Worm (Caenorhabditis elegans) whole organism, mixed stage, embryonic: ENCODE results near the gene F53B7.7.

Experiments
- M03D4.4 ChIP-seq: sonication (generic microtip); optimal IDR thresholded peaks from 2 replicates; lab custom pipeline; 2017; ENCODE audit warnings: mild to moderate bottlenecking, missing genetic modification characterization, missing compliant biosample characterization
- bed-3 ChIP-seq: fragments of 200-800 bp; sonication (Bioruptor generic); optimal IDR thresholded peaks from 3 replicates; lab custom pipeline; 2018; ENCODE audit warnings: mild to moderate bottlenecking, missing genetic modification characterization, moderate library complexity, missing compliant biosample characterization
- ceh-39 ChIP-seq: fragments of 150-350 bp; optimal IDR thresholded peaks from 2 replicates; lab custom pipeline; 2014; ENCODE audit warnings: missing biosample characterization, missing genetic modification characterization
- ceh-43 ChIP-seq: fragments of 200-800 bp; sonication (Bioruptor generic); optimal IDR thresholded peaks from 2 replicates; lab custom pipeline; 2018; ENCODE audit warnings: mild to moderate bottlenecking, missing genetic modification characterization, moderate library complexity, missing compliant biosample characterization
- ceh-83 ChIP-seq: fragments of 200-800 bp; sonication (Bioruptor generic); optimal IDR thresholded peaks from 2 replicates; lab custom pipeline; 2018; ENCODE audit warnings: mild to moderate bottlenecking, missing genetic modification characterization, missing compliant biosample characterization
- ces-1 ChIP-seq: fragments of 150-350 bp; optimal IDR thresholded peaks from 2 replicates; lab custom pipeline; 2014; ENCODE audit warnings: missing biosample characterization, missing genetic modification reagents, missing genetic modification characterization
- cnd-1 ChIP-seq: fragments of 200-800 bp; sonication (Bioruptor generic); optimal IDR thresholded peaks from 2 replicates; lab custom pipeline; 2018; ENCODE audit warnings: mild to moderate bottlenecking, missing genetic modification characterization, missing compliant biosample characterization
- drap-1 ChIP-seq: fragments of 200-800 bp; sonication (Bioruptor generic); optimal IDR thresholded peaks from 3 replicates; lab custom pipeline; 2018; ENCODE audit warnings: mild to moderate bottlenecking, missing genetic modification characterization, missing compliant biosample characterization
- elt-1 ChIP-seq: sonication (generic microtip); optimal IDR thresholded peaks from 2 replicates; lab custom pipeline; 2017; ENCODE audit warnings: missing genetic modification characterization, mild to moderate bottlenecking, missing compliant biosample characterization, antibody characterized with exemption, moderate library complexity, borderline replicate concordance; ENCODE audit not compliant: insufficient read depth
- elt-3 ChIP-seq: fragments of 150-350 bp; optimal IDR thresholded peaks from 2 replicates; lab custom pipeline; 2014; ENCODE audit warnings: missing biosample characterization, missing genetic modification characterization
- flh-1 ChIP-seq: fragments of 200-800 bp; sonication (Bioruptor generic); optimal IDR thresholded peaks from 2 replicates; lab custom pipeline; 2018; ENCODE audit warnings: mild to moderate bottlenecking, missing genetic modification characterization, moderate library complexity, missing compliant biosample characterization
- ham-2 ChIP-seq: fragments of 200-800 bp; sonication (Bioruptor generic); optimal IDR thresholded peaks from 2 replicates; lab custom pipeline; 2018; ENCODE audit warnings: mild to moderate bottlenecking, missing genetic modification characterization, missing compliant biosample characterization
- hlh-1 ChIP-seq: fragments of 150-350 bp; optimal IDR thresholded peaks from 2 replicates; lab custom pipeline; 2014; ENCODE audit warnings: missing biosample characterization, missing genetic modification reagents, missing genetic modification characterization
- lin-13 ChIP-seq: fragments of 150-350 bp; optimal IDR thresholded peaks from 2 replicates; lab custom pipeline; 2014; ENCODE audit warnings: missing biosample characterization, missing genetic modification characterization
- lin-32 ChIP-seq: fragments of 200-800 bp; sonication (Bioruptor generic); optimal IDR thresholded peaks from 2 replicates; lab custom pipeline; 2018; ENCODE audit warnings: mild to moderate bottlenecking, missing genetic modification characterization, missing compliant biosample characterization
- lsy-2 ChIP-seq: fragments of 150-350 bp; optimal IDR thresholded peaks from 2 replicates; lab custom pipeline; 2014; ENCODE audit warnings: missing biosample characterization, missing genetic modification characterization
- mab-5 ChIP-seq: fragments of 150-350 bp; optimal IDR thresholded peaks from 2 replicates; lab custom pipeline; 2014; ENCODE audit warnings: missing biosample characterization, missing genetic modification characterization
- mep-1 ChIP-seq: fragments of 150-350 bp; optimal IDR thresholded peaks from 2 replicates; lab custom pipeline; 2017; ENCODE audit warnings: missing biosample characterization, missing genetic modification reagents, missing genetic modification characterization, inconsistent platforms
- nhr-2 ChIP-seq: fragments of 150-350 bp; optimal IDR thresholded peaks from 2 replicates; lab custom pipeline; 2014; ENCODE audit warnings: missing biosample characterization, missing genetic modification characterization
- nhr-237 ChIP-seq: fragments of 150-350 bp; optimal IDR thresholded peaks from 2 replicates; lab custom pipeline; 2014; ENCODE audit warnings: missing biosample characterization, missing genetic modification characterization
- nhr-28 ChIP-seq: fragments of 150-350 bp; optimal IDR thresholded peaks from 2 replicates; lab custom pipeline; 2014; ENCODE audit warnings: missing biosample characterization, missing genetic modification characterization
- pha-4 ChIP-seq: fragments of 150-350 bp; optimal IDR thresholded peaks from 2 replicates; lab custom pipeline; 2018; ENCODE audit warnings: missing biosample characterization, missing genetic modification reagents, missing genetic modification characterization
- snpc-4 ChIP-seq: fragments of 150-350 bp; optimal IDR thresholded peaks from 2 replicates; lab custom pipeline; 2014; ENCODE audit warnings: missing biosample characterization, missing genetic modification characterization
- sptf-1 ChIP-seq: sonication (generic microtip); optimal IDR thresholded peaks from 2 replicates; lab custom pipeline; 2017; ENCODE audit warnings: mild to moderate bottlenecking, missing genetic modification characterization, moderate library complexity, missing compliant biosample characterization
- tbx-8 ChIP-seq: fragments of 200-800 bp; sonication (Bioruptor generic); optimal IDR thresholded peaks from 2 replicates; lab custom pipeline; 2018; ENCODE audit warnings: mild to moderate bottlenecking, missing genetic modification characterization, moderate library complexity, missing compliant biosample characterization
- unc-120 ChIP-seq: sonication (generic microtip); optimal IDR thresholded peaks from 2 replicates; lab custom pipeline; 2017; ENCODE audit warnings: missing genetic modification characterization, missing compliant biosample characterization; ENCODE audit not compliant: poor library complexity, severe bottlenecking
- unc-62 ChIP-seq: fragments of 150-350 bp; optimal IDR thresholded peaks from 2 replicates; lab custom pipeline; 2014; ENCODE audit warnings: missing biosample characterization, missing genetic modification reagents, missing genetic modification characterization
- zip-8 ChIP-seq: fragments of 150-350 bp; optimal IDR thresholded peaks from 2 replicates; lab custom pipeline; 2014; ENCODE audit warnings: missing biosample characterization, missing genetic modification characterization
- ztf-11 ChIP-seq: fragments of 150-350 bp; optimal IDR thresholded peaks from 2 replicates; lab custom pipeline; 2014; ENCODE audit warnings: missing biosample characterization, missing genetic modification characterization

The F53B7.7 gene

ce11 chrV:10975091-10975490 is 23.8 kb upstream of the F53B7.7 start:
- TF ChIP-seq pha-4 (tag; lab: Kevin White, UChicago) (no peak), cnd-1 (tag; lab: Kevin White, UChicago) (no peak), nhr-28 (tag; lab: Kevin White, UChicago) (no peak), hlh-1 (tag; lab: Kevin White, UChicago) (no peak)

- TF ChIP-seq elt-1 (tag; lab: Kevin White, UChicago): no peak
- TF ChIP-seq zip-8: no peak
- no peak for TF ChIP-seq unc-120 (tag; lab: Kevin White, UChicago)
- TF ChIP-seq ham-2 (GFP tag; lab: Kevin White, UChicago): no peak
- TF ChIP-seq unc-62 (GFP tag; lab: Kevin White, UChicago): no peak
- no peak for TF ChIP-seq cnd-1 (tag; lab: Kevin White, UChicago)
- TF ChIP-seq elt-3 (tag; lab: Kevin White, UChicago): no peak
- no peak for TF ChIP-seq lin-32 (GFP tag; lab: Kevin White, UChicago)
- no peak for TF ChIP-seq bed-3
- TF ChIP-seq mab-5: no peak
- no peak for TF ChIP-seq tbx-8 (GFP tag; lab: Kevin White, UChicago)
- no peak for TF ChIP-seq nhr-2 (tag; lab: Kevin White, UChicago)
- TF ChIP-seq drap-1 (GFP tag; lab: Kevin White, UChicago): no peak
- TF ChIP-seq M03D4.4 (tag; lab: Kevin White, UChicago): no peak
- no peak for TF ChIP-seq ceh-43 (GFP tag; lab: Kevin White, UChicago)
- no peak for TF ChIP-seq lsy-2 (tag; lab: Kevin White, UChicago)
- TF ChIP-seq flh-1 (GFP tag; lab: Kevin White, UChicago): no peak
- no peak for TF ChIP-seq nhr-237 (tag; lab: Kevin White, UChicago)
- TF ChIP-seq ces-1 (GFP tag; lab: Kevin White, UChicago): no peak
Measured at ce11 chrV:10981113-10981512, 17.8 kb upstream of the F53B7.7 start, which contains the start of gene fig-1. fig-1 (minus strand) TSS chrV:10981213.

- no peak for TF ChIP-seq sptf-1
- no peak for TF ChIP-seq elt-1 (tag; lab: Kevin White, UChicago)
- no peak for TF ChIP-seq tbx-8 (GFP tag; lab: Kevin White, UChicago)
Measured at ce11 chrV:10991789-10992188, 7.1 kb upstream of the F53B7.7 start, which contains the start of gene frpr-9. frpr-9 (plus strand) TSS chrV:10992089.

ce11 chrV:11000650-11001049 is 1.8 kb downstream of the F53B7.7 start, which contains the start of gene isy-1:
isy-1 (minus strand) TSS chrV:11000699.
- peak; percentile 67 for TF ChIP-seq pha-4 (tag; lab: Kevin White, UChicago)
- peak; percentile 44 for TF ChIP-seq nhr-237 (tag; lab: Kevin White, UChicago)
- peak; percentile 54 for TF ChIP-seq mep-1 (tag; lab: Kevin White, UChicago)
- TF ChIP-seq nhr-2 (tag; lab: Kevin White, UChicago): peak; percentile 19
- no peak for TF ChIP-seq M03D4.4 (tag; lab: Kevin White, UChicago)
- TF ChIP-seq ces-1 (GFP tag; lab: Kevin White, UChicago): peak; percentile 86
- TF ChIP-seq ceh-39 (tag; lab: Kevin White, UChicago): peak; percentile 29
- TF ChIP-seq lsy-2 (tag; lab: Kevin White, UChicago): peak; percentile 66
- TF ChIP-seq unc-120 (tag; lab: Kevin White, UChicago): no peak
- TF ChIP-seq, all 35 proteins: peak for 7

- no peak for TF ChIP-seq ztf-11 (tag; lab: Kevin White, UChicago)
- TF ChIP-seq unc-62 (GFP tag; lab: Kevin White, UChicago): no peak
- no peak for TF ChIP-seq ces-1 (GFP tag; lab: Kevin White, UChicago)
- no peak for TF ChIP-seq snpc-4 (tag; lab: Kevin White, UChicago)
- no peak for TF ChIP-seq lin-13 (tag; lab: Kevin White, UChicago)
- no peak for TF ChIP-seq ceh-83 (GFP tag; lab: Kevin White, UChicago)
- no peak for TF ChIP-seq nhr-2 (tag; lab: Kevin White, UChicago)
- no peak for TF ChIP-seq ceh-43 (GFP tag; lab: Kevin White, UChicago)
- TF ChIP-seq nhr-237 (tag; lab: Kevin White, UChicago): no peak
Measured at ce11 chrV:11002434-11002833, 3.5 kb downstream of the F53B7.7 start, which contains the start of gene F53B7.4. F53B7.4 (minus strand) TSS chrV:11002534.
